Fruit fly (Drosophila melanogaster): Measurements from ENCODE around the gene CG42300.

Gene CG42300

dm6 chrX:15549055-15549454 lies 6.8 kb downstream of the CG42300 start (continued):
- TF ChIP-seq zen2 (GFP tag; IDR thresholded peaks at IDR 0.05; ENCODE audit: partially characterized antibody): no peak
- no peak for TF ChIP-seq sim (GFP tag; IDR thresholded peaks at IDR 0.05)
- peak; percentile 83 for TF ChIP-seq CG30403 (GFP tag; optimal IDR thresholded peaks at IDR 0.05)
- no peak for TF ChIP-seq CG4617 (GFP tag; optimal IDR thresholded peaks at IDR 0.05; ENCODE audit: borderline replicate concordance)
- TF ChIP-seq trem (tag; optimal IDR thresholded peaks at IDR 0.05): peak; percentile 34
- TF ChIP-seq Sry-β (GFP tag; optimal IDR thresholded peaks at IDR 0.05): no peak
- no peak for TF ChIP-seq Gsc (GFP tag; IDR thresholded peaks at IDR 0.05)
- no peak for TF ChIP-seq fd102C (GFP tag; optimal IDR thresholded peaks at IDR 0.05)
- TF ChIP-seq Rx (GFP tag; IDR thresholded peaks at IDR 0.05): 0 out of 2 replicates have a peak, but pooled peaks have one; percentile 8
- peak; percentile 63; the same call in 1 of the 2 replicates for TF ChIP-seq Oaz (GFP tag; IDR thresholded peaks at IDR 0.05)
- no peak; the same call in 1 of the 2 replicates for TF ChIP-seq CG32767 (GFP tag; IDR thresholded peaks at IDR 0.05)
- TF ChIP-seq gt (GFP tag; IDR thresholded peaks at IDR 0.05): no peak
- TF ChIP-seq Mes4 (GFP tag; optimal IDR thresholded peaks at IDR 0.05): peak; percentile 50
- peak; percentile 81 for TF ChIP-seq Ada2b (GFP tag; IDR thresholded peaks at IDR 0.05)
- peak; percentile 38 for TF ChIP-seq CG3163 (GFP tag; optimal IDR thresholded peaks at IDR 0.05)
- no peak for TF ChIP-seq TFAM (GFP tag; optimal IDR thresholded peaks at IDR 0.05)
- TF ChIP-seq Usf (GFP tag; optimal IDR thresholded peaks at IDR 0.05): peak; percentile 24
- peak; percentile 48 for TF ChIP-seq sqz (GFP tag; optimal IDR thresholded peaks at IDR 0.05)
- TF ChIP-seq CG2889 (GFP tag; IDR thresholded peaks at IDR 0.05): peak; percentile 62; the same call in 2 of the 3 replicates
- TF ChIP-seq Abd-B (GFP tag; optimal IDR thresholded peaks at IDR 0.05): peak; percentile 75
- TF ChIP-seq CG34422 (GFP tag; IDR thresholded peaks at IDR 0.05): peak; percentile 72
- no peak for TF ChIP-seq sima (GFP tag; optimal IDR thresholded peaks at IDR 0.05)
- TF ChIP-seq Optix (GFP tag; IDR thresholded peaks at IDR 0.05): no peak
- TF ChIP-seq CG4282 (GFP tag; optimal IDR thresholded peaks at IDR 0.05): peak; percentile 12
- TF ChIP-seq Nf-YA (GFP tag; IDR thresholded peaks at IDR 0.05): peak; percentile 32; the same call in 1 of the 2 replicates
- TF ChIP-seq insv (GFP tag; optimal IDR thresholded peaks at IDR 0.05): no peak
- TF ChIP-seq unpg (GFP tag; optimal IDR thresholded peaks at IDR 0.05): peak; percentile 83
- peak; percentile 74 for TF ChIP-seq fd3F (GFP tag; optimal IDR thresholded peaks at IDR 0.05)
- TF ChIP-seq CG10654 (GFP tag; optimal IDR thresholded peaks at IDR 0.05): peak; percentile 47
- no peak for TF ChIP-seq CG17186 (GFP tag; optimal IDR thresholded peaks at IDR 0.05)
- no peak for TF ChIP-seq Scr (GFP tag; IDR thresholded peaks at IDR 0.05; ENCODE audit: partially characterized antibody)
- TF ChIP-seq ara (GFP tag; IDR thresholded peaks at IDR 0.05): no peak
- no peak for TF ChIP-seq rib (GFP tag; IDR thresholded peaks at IDR 0.05)
- peak; percentile 71 for TF ChIP-seq al (GFP tag; IDR thresholded peaks at IDR 0.05)
- TF ChIP-seq CG17912 (GFP tag; optimal IDR thresholded peaks at IDR 0.05): no peak
- peak; percentile 57 for TF ChIP-seq CG15011 (GFP tag; optimal IDR thresholded peaks at IDR 0.05)
- peak; percentile 10 for TF ChIP-seq ab (GFP tag; optimal IDR thresholded peaks at IDR 0.05)
- no peak for TF ChIP-seq oc (tag; optimal IDR thresholded peaks at IDR 0.05)
- TF ChIP-seq tna (GFP tag; IDR thresholded peaks at IDR 0.05; ENCODE audit: partially characterized antibody): no peak
- peak; percentile 52; the same call in 1 of the 2 replicates for TF ChIP-seq E2f2 (GFP tag; IDR thresholded peaks at IDR 0.05)
- peak; percentile 36 for TF ChIP-seq kah (GFP tag; optimal IDR thresholded peaks at IDR 0.05)
- TF ChIP-seq cwo (GFP tag; optimal IDR thresholded peaks at IDR 0.05): peak; percentile 70
- TF ChIP-seq CoRest (tag; optimal IDR thresholded peaks at IDR 0.05): peak; percentile 87
- TF ChIP-seq Sox100B (GFP tag; optimal IDR thresholded peaks at IDR 0.05): peak; percentile 81
- peak; percentile 23 for TF ChIP-seq Dad (GFP tag; optimal IDR thresholded peaks at IDR 0.05)
- peak; percentile 55 for TF ChIP-seq Ravus (GFP tag; IDR thresholded peaks at IDR 0.05)
- TF ChIP-seq phol (tag; optimal IDR thresholded peaks at IDR 0.05): peak; percentile 85
- TF ChIP-seq Hand (GFP tag; optimal IDR thresholded peaks at IDR 0.05): peak; percentile 44
- peak; percentile 2 for TF ChIP-seq trh (GFP tag; optimal IDR thresholded peaks at IDR 0.05)
- TF ChIP-seq cas (GFP tag; IDR thresholded peaks at IDR 0.05): peak; percentile 42; the same call in 1 of the 2 replicates
- peak; percentile 60 to 90 for TF ChIP-seq Hr51 (GFP tag; optimal IDR thresholded peaks at IDR 0.05)

Measured in whole organism, embryonic.